Fruit fly (Drosophila melanogaster): Measurements from ENCODE around the gene 140up.
A peak's percentile ranks its signal among the peaks of the same experiment; 100 is the strongest.

The 140up gene

dm6 chr3R:14108158-14108921 is 17.0 kb downstream of the 140up start, which contains the start of gene CG12402 (continued):
- peak; percentile 56 for TF ChIP-seq wor (GFP tag; IDR thresholded peaks at IDR 0.05)
- peak; percentile 65 for TF ChIP-seq pb (GFP tag; optimal IDR thresholded peaks at IDR 0.05)
- TF ChIP-seq CG10959 (GFP tag; IDR thresholded peaks at IDR 0.05), result peak; percentile 61
- peak; percentile 91 for TF ChIP-seq Awh (GFP tag; IDR thresholded peaks at IDR 0.05)
- peak; percentile 65 for TF ChIP-seq Fer2 (tag; optimal IDR thresholded peaks at IDR 0.05)
- peak; percentile 85 for TF ChIP-seq Xbp1 (GFP tag; optimal IDR thresholded peaks at IDR 0.05)
- peak; percentile 71 for TF ChIP-seq Side (GFP tag; optimal IDR thresholded peaks at IDR 0.05)
- TF ChIP-seq sqz (GFP tag; optimal IDR thresholded peaks at IDR 0.05), result peak; percentile 86
- peak; percentile 17; the same call in 1 of the 2 replicates for TF ChIP-seq tna (GFP tag; IDR thresholded peaks at IDR 0.05; ENCODE audit: partially characterized antibody)
- peak; percentile 12 for TF ChIP-seq Dip3 (GFP tag; optimal IDR thresholded peaks at IDR 0.05)
- peak; percentile 51 for TF ChIP-seq CG7786 (GFP tag; optimal IDR thresholded peaks at IDR 0.05)
- TF ChIP-seq mam (GFP tag; optimal IDR thresholded peaks at IDR 0.05), result peak; percentile 59
- TF ChIP-seq dysf (GFP tag; IDR thresholded peaks at IDR 0.05), result peak; percentile 89
- peak; percentile 29; the same call in 1 of the 2 replicates for TF ChIP-seq hbn (GFP tag; IDR thresholded peaks at IDR 0.05; ENCODE audit: partially characterized antibody)
- peak; percentile 76; the same call in 2 of the 3 replicates for TF ChIP-seq CG11093 (GFP tag; IDR thresholded peaks at IDR 0.05)
- peak; percentile 81 for TF ChIP-seq Rfx (GFP tag; IDR thresholded peaks at IDR 0.05)
- TF ChIP-seq CG10267 (tag; optimal IDR thresholded peaks at IDR 0.05), result peak; percentile 78
- peak; percentile 91 for TF ChIP-seq tin (GFP tag; optimal IDR thresholded peaks at IDR 0.05)
- TF ChIP-seq prd (optimal IDR thresholded peaks at IDR 0.05), result no peak
- peak; percentile 84 for TF ChIP-seq prd (GFP tag; IDR thresholded peaks at IDR 0.05)
- peak; percentile 80 for TF ChIP-seq caup (GFP tag; optimal IDR thresholded peaks at IDR 0.05; ENCODE audit: severe bottlenecking)
- TF ChIP-seq CG30403 (GFP tag; optimal IDR thresholded peaks at IDR 0.05), result peak; percentile 85
- peak; percentile 19 for TF ChIP-seq CG7271 (tag; optimal IDR thresholded peaks at IDR 0.05)
- TF ChIP-seq inv (GFP tag; IDR thresholded peaks at IDR 0.05; ENCODE audit: partially characterized antibody), result no peak
- peak; percentile 70 for TF ChIP-seq mirr (GFP tag; optimal IDR thresholded peaks at IDR 0.05)
- peak; percentile 75 for TF ChIP-seq Nf-YA (GFP tag; IDR thresholded peaks at IDR 0.05)
- TF ChIP-seq maf-S (GFP tag; optimal IDR thresholded peaks at IDR 0.05), result no peak
- TF ChIP-seq tap (tag; optimal IDR thresholded peaks at IDR 0.05), result peak; percentile 86
- peak; percentile 74 for TF ChIP-seq trh (GFP tag; optimal IDR thresholded peaks at IDR 0.05)
- peak; percentile 75 for TF ChIP-seq CG5180 (GFP tag; optimal IDR thresholded peaks at IDR 0.05)
- TF ChIP-seq CG12104 (GFP tag; optimal IDR thresholded peaks at IDR 0.05), result peak; percentile 70
- no peak for TF ChIP-seq yki (optimal IDR thresholded peaks at IDR 0.05)
- peak; percentile 38 for TF ChIP-seq CG13123 (GFP tag; optimal IDR thresholded peaks at IDR 0.05)
- TF ChIP-seq Sox100B (GFP tag; optimal IDR thresholded peaks at IDR 0.05), result peak; percentile 84
- TF ChIP-seq Sin3A (optimal IDR thresholded peaks at IDR 0.05), result no peak
- peak; percentile 50 for TF ChIP-seq CG17186 (GFP tag; optimal IDR thresholded peaks at IDR 0.05)
- peak; percentile 65 for TF ChIP-seq CG7372 (GFP tag; IDR thresholded peaks at IDR 0.05)
- TF ChIP-seq Ada2b (GFP tag; IDR thresholded peaks at IDR 0.05), result peak; percentile 88
- peak; percentile 83 for TF ChIP-seq sisA (GFP tag; IDR thresholded peaks at IDR 0.05)
- TF ChIP-seq CG8944 (GFP tag; optimal IDR thresholded peaks at IDR 0.05), result peak; percentile 37
- peak; percentile 60 for TF ChIP-seq CrebB (tag; optimal IDR thresholded peaks at IDR 0.05)
- peak; percentile 71 for TF ChIP-seq tio (GFP tag; optimal IDR thresholded peaks at IDR 0.05)
- peak; percentile 92 for TF ChIP-seq dmrt99B (tag; optimal IDR thresholded peaks at IDR 0.05)
- peak; percentile 82 for TF ChIP-seq Blimp-1 (GFP tag; optimal IDR thresholded peaks at IDR 0.05)
- TF ChIP-seq amos (GFP tag; IDR thresholded peaks at IDR 0.05; ENCODE audit: partially characterized antibody), result no peak; the same call in 1 of the 2 replicates
- TF ChIP-seq CG11696 (GFP tag; IDR thresholded peaks at IDR 0.05), result peak; percentile 70
- peak; percentile 92 for TF ChIP-seq otp (GFP tag; IDR thresholded peaks at IDR 0.05)
- peak; percentile 82 for TF ChIP-seq CG12219 (GFP tag; optimal IDR thresholded peaks at IDR 0.05)
- peak; percentile 3 for TF ChIP-seq Sry-δ (GFP tag; optimal IDR thresholded peaks at IDR 0.05)
- TF ChIP-seq CG17568 (GFP tag; optimal IDR thresholded peaks at IDR 0.05), result peak; percentile 99

Measured in whole organism, embryonic.